Worm (Caenorhabditis elegans) whole organism, L4/young adult: ENCODE results near the gene C06H5.12.
"Not testable (repeated sequence)": the region's sequence is repeated elsewhere in the genome, so short reads cannot be mapped to it uniquely, and the experiment has no call there.

Experiments
- W03F9.2 ChIP-seq: fragments of 150-350 bp; optimal IDR thresholded peaks from 2 replicates; lab custom pipeline; 2014; ENCODE audit warnings: missing biosample characterization, missing genetic modification characterization
- dao-5 ChIP-seq: sonication (generic microtip); optimal IDR thresholded peaks from 2 replicates; lab custom pipeline; 2016; ENCODE audit warnings: missing genotype, missing genetic modification characterization, moderate library complexity, missing compliant biosample characterization
- him-1 ChIP-seq: sonication (generic microtip); optimal IDR thresholded peaks from 2 replicates; lab custom pipeline; 2016; ENCODE audit warnings: missing genotype, missing genetic modification reagents, missing genetic modification characterization, missing compliant biosample characterization

The C06H5.12 gene

ce11 chrV:17897646-17898045 is 3.1 kb downstream of the C06H5.12 start, which contains the start of gene C06H5.13:
TSS of gene C06H5.13 (minus strand) at chrV:17897746.
- not testable (repeated sequence) for TF ChIP-seq him-1 (tag; lab: Kevin White, UChicago); W03F9.2; dao-5 (tag; lab: Kevin White, UChicago)

ce11 chrV:17899503-17899902 is 4.9 kb downstream of the C06H5.12 start, which contains the start of gene fbxa-157:
TSS of gene fbxa-157 (plus strand) at chrV:17899803.
- TF ChIP-seq dao-5 (tag; lab: Kevin White, UChicago) (no peak), W03F9.2 (no peak), him-1 (tag; lab: Kevin White, UChicago) (no peak)

ce11 chrV:17903829-17904228 is 9.2 kb downstream of the C06H5.12 start, which contains the start of gene C06H5.14:
TSS of gene C06H5.14 (plus strand) at chrV:17904129.
- TF ChIP-seq dao-5 (tag; lab: Kevin White, UChicago); him-1 (tag; lab: Kevin White, UChicago); W03F9.2: not testable (repeated sequence)

ce11 chrV:17905765-17906164 is 11.2 kb downstream of the C06H5.12 start:
- no peak for TF ChIP-seq dao-5 (tag; lab: Kevin White, UChicago)
- no peak for TF ChIP-seq W03F9.2
- no peak for TF ChIP-seq him-1 (tag; lab: Kevin White, UChicago)

ce11 chrV:17910019-17910418 is 15.4 kb downstream of the C06H5.12 start, which contains the start of gene dcar-1:
TSS of gene dcar-1 (plus strand) at chrV:17910319.
- TF ChIP-seq dao-5 (tag; lab: Kevin White, UChicago): no peak
- TF ChIP-seq him-1 (tag; lab: Kevin White, UChicago): no peak
- TF ChIP-seq W03F9.2: no peak

- TF ChIP-seq W03F9.2: no peak
- TF ChIP-seq him-1 (tag; lab: Kevin White, UChicago): no peak
Measured at ce11 chrV:17918726-17919125, 24.1 kb downstream of the C06H5.12 start, which contains the start of gene C06H5.8. TSS of gene C06H5.8 (plus strand) at chrV:17919026.

ce11 chrV:17921423-17921822 is 26.8 kb downstream of the C06H5.12 start, which contains the start of gene E01B7.2:
TSS of gene E01B7.2 (plus strand) at chrV:17921772.
- no peak for TF ChIP-seq dao-5 (tag; lab: Kevin White, UChicago)
- TF ChIP-seq W03F9.2: peak; percentile 26

- TF ChIP-seq him-1 (tag; lab: Kevin White, UChicago); W03F9.2; dao-5 (tag; lab: Kevin White, UChicago): not testable (repeated sequence)
Measured at ce11 chrV:17924095-17925000, 29.8 kb downstream of the C06H5.12 start, which contains the start of gene usp-50. TSS of gene usp-50 (plus strand) at chrV:17924916.

- TF ChIP-seq dao-5 (tag; lab: Kevin White, UChicago): no peak
- TF ChIP-seq him-1 (tag; lab: Kevin White, UChicago): no peak
- TF ChIP-seq W03F9.2: no peak
Measured at ce11 chrV:17928128-17928527, 33.5 kb downstream of the C06H5.12 start.

- TF ChIP-seq dao-5 (tag; lab: Kevin White, UChicago) (no peak), him-1 (tag; lab: Kevin White, UChicago) (no peak), W03F9.2 (no peak)
Measured at ce11 chrV:17931795-17932194, 37.2 kb downstream of the C06H5.12 start.

- no peak for TF ChIP-seq him-1 (tag; lab: Kevin White, UChicago)
- TF ChIP-seq W03F9.2: no peak
- TF ChIP-seq dao-5 (tag; lab: Kevin White, UChicago): no peak
Measured at ce11 chrV:17935857-17936256, 41.3 kb downstream of the C06H5.12 start.

- no peak for TF ChIP-seq him-1 (tag; lab: Kevin White, UChicago)
- TF ChIP-seq W03F9.2: no peak
- no peak for TF ChIP-seq dao-5 (tag; lab: Kevin White, UChicago)
Measured at ce11 chrV:17938978-17939377, 44.4 kb downstream of the C06H5.12 start.

ce11 chrV:17943877-17944472 is 49.4 kb downstream of the C06H5.12 start:
- TF ChIP-seq dao-5 (tag; lab: Kevin White, UChicago) (no peak), him-1 (tag; lab: Kevin White, UChicago) (no peak)
